Fruit fly (Drosophila melanogaster) whole organism, prepupa: ENCODE measurements around the gene Gga.

ENCODE experiments used
- CG32006 ChIP-seq: fragments of 200-800 bp; sonication (Bioruptor generic); optimal IDR thresholded peaks from 3 replicates; lab custom pipeline; 2017; ENCODE audit warnings: missing biosample characterization, mild to moderate bottlenecking, missing genetic modification characterization
- Hr38 ChIP-seq: sonication (Bioruptor generic); optimal IDR thresholded peaks from 2 replicates; lab custom pipeline; 2016; ENCODE audit warnings: missing biosample characterization, missing genetic modification characterization
- Hr39 ChIP-seq: fragments of 200-800 bp; sonication (Bioruptor generic); optimal IDR thresholded peaks from 2 replicates; lab custom pipeline; 2016; ENCODE audit warnings: missing biosample characterization, missing genetic modification characterization
- fd85E ChIP-seq: fragments of 200-800 bp; sonication (Bioruptor generic); optimal IDR thresholded peaks from 3 replicates; lab custom pipeline; 2016; ENCODE audit warnings: missing biosample characterization, missing genetic modification characterization
- vri ChIP-seq: fragments of 200-800 bp; sonication (Bioruptor generic); optimal IDR thresholded peaks from 3 replicates; lab custom pipeline; 2016; ENCODE audit warnings: missing biosample characterization, mild to moderate bottlenecking, missing genetic modification characterization

DNA sequence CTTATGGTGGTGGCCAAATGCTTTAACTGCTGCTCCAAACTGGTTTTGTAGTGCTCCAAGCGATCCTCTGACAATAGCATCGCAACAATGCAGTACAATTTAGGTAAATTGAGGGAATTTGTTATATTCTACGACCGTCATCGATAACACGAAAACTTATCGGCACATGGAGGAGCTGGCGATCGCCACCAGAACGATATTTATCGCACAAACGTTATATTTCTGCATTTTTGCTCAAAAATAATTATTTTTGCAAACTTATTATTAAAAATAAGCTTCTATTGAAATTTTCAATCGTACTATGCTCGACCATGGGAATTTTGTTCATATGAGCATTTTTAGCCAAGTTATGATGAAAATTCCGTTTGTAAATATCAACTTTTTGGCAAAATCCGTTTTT is 44.4 kb upstream of the Gga start, which contains the start of gene CG15317:
- TF ChIP-seq fd85E (GFP tag; lab: Kevin White, UChicago) (no peak), vri (GFP tag; lab: Kevin White, UChicago) (no peak), Hr38 (GFP tag; lab: Kevin White, UChicago) (no peak), CG32006 (no peak), Hr39 (GFP tag; lab: Kevin White, UChicago) (no peak)
